Fruit fly (Drosophila melanogaster) whole organism, embryonic: ENCODE results near the gene CG32812.

Source experiments
- Atf3 ChIP-seq: fragments of 200-800 bp; sonication (Bioruptor generic); optimal IDR thresholded peaks from 3 replicates; lab custom pipeline; 2016; ENCODE audit warnings: missing biosample characterization, missing genetic modification characterization
- CG10147 ChIP-seq: fragments of 200-800 bp; sonication (Bioruptor generic); optimal IDR thresholded peaks from 2 replicates; lab custom pipeline; 2019; ENCODE audit warnings: missing biosample characterization, mild to moderate bottlenecking, missing genetic modification characterization, moderate library complexity
- CG1024 ChIP-seq: fragments of 200-800 bp; sonication (Bioruptor generic); IDR thresholded peaks from 2 replicates; pipeline ENCODE4 v1.3.6; 2022; ENCODE audit warnings: missing biosample characterization, missing genetic modification characterization
- CG10267 ChIP-seq: fragments of 200-800 bp; sonication (Bioruptor generic); optimal IDR thresholded peaks from 2 replicates; lab custom pipeline; 2018; ENCODE audit warnings: missing biosample characterization, mild to moderate bottlenecking, missing genetic modification characterization, moderate library complexity
- CG10431 ChIP-seq: fragments of 200-800 bp; sonication (Bioruptor generic); optimal IDR thresholded peaks from 3 replicates; lab custom pipeline; 2018; ENCODE audit warnings: missing biosample characterization, mild to moderate bottlenecking, missing genetic modification characterization
- CG10462 ChIP-seq: fragments of 200-800 bp; sonication (Bioruptor generic); optimal IDR thresholded peaks from 2 replicates; lab custom pipeline; 2016; ENCODE audit warnings: missing biosample characterization, missing genetic modification characterization
- CG13123 ChIP-seq: fragments of 200-800 bp; sonication (Bioruptor generic); optimal IDR thresholded peaks from 2 replicates; lab custom pipeline; 2016; ENCODE audit warnings: missing biosample characterization, missing genetic modification characterization
- CG1647 ChIP-seq: fragments of 200-800 bp; sonication (Bioruptor generic); optimal IDR thresholded peaks from 3 replicates; lab custom pipeline; 2016; ENCODE audit warnings: missing biosample characterization, missing genetic modification characterization
- CG18599 ChIP-seq: fragments of 200-800 bp; sonication (Bioruptor generic); optimal IDR thresholded peaks from 3 replicates; lab custom pipeline; 2017; ENCODE audit warnings: missing biosample characterization, missing genetic modification characterization, mild to moderate bottlenecking, moderate library complexity, missing genetic modification reagents
- CG2678 ChIP-seq: fragments of 200-800 bp; sonication (Bioruptor generic); optimal IDR thresholded peaks from 3 replicates; lab custom pipeline; 2019; ENCODE audit warnings: missing biosample characterization, mild to moderate bottlenecking, missing genetic modification characterization, moderate library complexity
- CG30020 ChIP-seq: fragments of 200-800 bp; optimal IDR thresholded peaks from 2 replicates; lab custom pipeline; 2019; ENCODE audit warnings: missing biosample characterization, mild to moderate bottlenecking, missing genetic modification characterization, moderate library complexity
- CG31441 ChIP-seq: fragments of 200-800 bp; sonication (Bioruptor generic); IDR thresholded peaks from 2 replicates; pipeline ENCODE4 v1.3.6; 2022; ENCODE audit warnings: missing biosample characterization, missing genetic modification characterization
- CG5180 ChIP-seq: fragments of 200-800 bp; sonication (Bioruptor generic); optimal IDR thresholded peaks from 3 replicates; lab custom pipeline; 2017; ENCODE audit warnings: missing biosample characterization, missing genetic modification characterization, mild to moderate bottlenecking, moderate library complexity, missing genetic modification reagents
- CG5245 ChIP-seq: fragments of 200-800 bp; sonication (Bioruptor generic); optimal IDR thresholded peaks from 3 replicates; lab custom pipeline; 2016; ENCODE audit warnings: missing biosample characterization, missing genetic modification characterization
- CG7556 ChIP-seq: fragments of 200-800 bp; sonication (Bioruptor generic); optimal IDR thresholded peaks from 2 replicates; lab custom pipeline; 2017; ENCODE audit warnings: missing biosample characterization, mild to moderate bottlenecking, missing genetic modification characterization
- CG7839 ChIP-seq: fragments of 200-800 bp; sonication (Bioruptor generic); optimal IDR thresholded peaks from 3 replicates; lab custom pipeline; 2018; ENCODE audit warnings: missing biosample characterization, mild to moderate bottlenecking, missing genetic modification characterization, moderate library complexity
- CG8944 ChIP-seq: fragments of 200-800 bp; sonication (Bioruptor generic); optimal IDR thresholded peaks from 3 replicates; lab custom pipeline; 2016; ENCODE audit warnings: missing biosample characterization, missing genetic modification characterization
- CG9609 ChIP-seq: fragments of 200-800 bp; sonication (Bioruptor generic); optimal IDR thresholded peaks from 3 replicates; lab custom pipeline; 2016; ENCODE audit warnings: missing biosample characterization, missing genetic modification characterization
- Camta ChIP-seq: fragments of 200-800 bp; sonication (Bioruptor generic); optimal IDR thresholded peaks from 2 replicates; lab custom pipeline; 2016; ENCODE audit warnings: missing biosample characterization, missing genetic modification characterization
- Dfd ChIP-seq, 2 experiments: fragments of >200 bp; optimal IDR thresholded peaks; 2 replicates each; lab custom pipeline; 2017; ENCODE audit warnings: missing biosample characterization in 2 of 2, missing genetic modification characterization in 2 of 2
- Elba2 ChIP-seq: fragments of 200-800 bp; sonication (Bioruptor generic); optimal IDR thresholded peaks from 3 replicates; lab custom pipeline; 2016; ENCODE audit warnings: missing biosample characterization, missing genetic modification characterization
- Hmr ChIP-seq: fragments of 200-800 bp; sonication (Bioruptor generic); optimal IDR thresholded peaks from 3 replicates; lab custom pipeline; 2017; ENCODE audit warnings: mild to moderate bottlenecking, missing biosample characterization, missing genetic modification reagents, missing genetic modification characterization
- Hr78 ChIP-seq, 2 experiments: fragments of 200-800 bp in 1 of 2; fragments of >200 bp in 1 of 2; sonication (Bioruptor generic) in 1 of 2; optimal IDR thresholded peaks; 2 replicates each; lab custom pipeline; 2017 to 2019; ENCODE audit warnings: missing biosample characterization in 2 of 2, missing genetic modification characterization in 2 of 2, mild to moderate bottlenecking in 1 of 2, moderate library complexity in 1 of 2
- Hsf ChIP-seq: fragments of 200-800 bp; sonication (Bioruptor generic); optimal IDR thresholded peaks from 3 replicates; lab custom pipeline; 2016; ENCODE audit warnings: missing biosample characterization, missing genetic modification characterization
- Oaz ChIP-seq: fragments of 200-800 bp; sonication (Bioruptor generic); IDR thresholded peaks from 2 replicates; pipeline ENCODE4 v1.3.6; 2022; ENCODE audit warnings: missing biosample characterization, missing genetic modification characterization
- Sox100B ChIP-seq: fragments of 200-800 bp; sonication (Bioruptor generic); optimal IDR thresholded peaks from 3 replicates; lab custom pipeline; 2018; ENCODE audit warnings: missing biosample characterization, mild to moderate bottlenecking, missing genetic modification characterization
- Tbp ChIP-seq: fragments of >200 bp; optimal IDR thresholded peaks from 2 replicates; lab custom pipeline; 2018; ENCODE audit warnings: missing biosample characterization, missing genetic modification characterization
- ara ChIP-seq: fragments of 200-800 bp; sonication (Bioruptor generic); IDR thresholded peaks from 2 replicates; pipeline ENCODE4 v1.3.6; 2022; ENCODE audit warnings: missing biosample characterization, missing genetic modification characterization
- bcd ChIP-seq: fragments of 200-800 bp; sonication (Bioruptor generic); optimal IDR thresholded peaks from 2 replicates; lab custom pipeline; 2017; ENCODE audit warnings: missing biosample characterization, mild to moderate bottlenecking, missing genetic modification characterization
- bsh ChIP-seq, 2 experiments: fragments of 200-800 bp; sonication (Bioruptor generic); optimal IDR thresholded peaks; 2 replicates each; lab custom pipeline; 2017 to 2018; ENCODE audit warnings: mild to moderate bottlenecking in 2 of 2, missing biosample characterization in 2 of 2, missing genetic modification characterization in 2 of 2, moderate library complexity in 1 of 2
- cad ChIP-seq: fragments of >200 bp; optimal IDR thresholded peaks from 2 replicates; lab custom pipeline; 2017; ENCODE audit warnings: missing biosample characterization, missing genetic modification characterization
- cas ChIP-seq: fragments of 200-800 bp; sonication (Bioruptor generic); IDR thresholded peaks from 2 replicates; pipeline ENCODE4 v1.3.6; 2022; ENCODE audit warnings: missing biosample characterization, missing genetic modification characterization
- cato ChIP-seq: fragments of 200-800 bp; sonication (Bioruptor generic); optimal IDR thresholded peaks from 2 replicates; lab custom pipeline; 2016; ENCODE audit warnings: missing biosample characterization, missing genetic modification characterization, borderline replicate concordance
- dmrt99B ChIP-seq: fragments of 200-800 bp; sonication (Bioruptor generic); optimal IDR thresholded peaks from 2 replicates; lab custom pipeline; 2018; ENCODE audit warnings: missing biosample characterization, mild to moderate bottlenecking, missing genetic modification characterization, moderate library complexity
- esg ChIP-seq: fragments of 200-800 bp; sonication (Bioruptor generic); conservative IDR thresholded peaks from 2 replicates; pipeline ENCODE4 v1.3.6; 2022; ENCODE audit warnings: missing biosample characterization, missing genetic modification characterization
- ftz-f1 ChIP-seq: fragments of 200-800 bp; sonication (Bioruptor generic); optimal IDR thresholded peaks from 2 replicates; lab custom pipeline; 2016; ENCODE audit warnings: missing biosample characterization, missing genetic modification characterization
- gsb-n ChIP-seq: fragments of 200-800 bp; sonication (Bioruptor generic); optimal IDR thresholded peaks from 3 replicates; lab custom pipeline; 2018; ENCODE audit warnings: missing biosample characterization, mild to moderate bottlenecking, missing genetic modification characterization
- h ChIP-seq: fragments of >200 bp; optimal IDR thresholded peaks from 2 replicates; lab custom pipeline; 2017
- ind ChIP-seq: fragments of 200-800 bp; sonication (Bioruptor generic); optimal IDR thresholded peaks from 3 replicates; lab custom pipeline; 2016; ENCODE audit warnings: missing biosample characterization, missing genetic modification characterization
- inv ChIP-seq: fragments of 200-800 bp; sonication (Bioruptor generic); IDR thresholded peaks from 2 replicates; pipeline ENCODE4 v1.3.6; 2022; ENCODE audit warnings: missing biosample characterization, missing genetic modification characterization; ENCODE audit not compliant: partially characterized antibody
- lbe ChIP-seq: fragments of 200-800 bp; sonication (Bioruptor generic); optimal IDR thresholded peaks from 2 replicates; lab custom pipeline; 2016; ENCODE audit warnings: missing biosample characterization, mild to moderate bottlenecking, missing genetic modification characterization
- lilli ChIP-seq: fragments of 200-800 bp; sonication (Bioruptor generic); optimal IDR thresholded peaks from 3 replicates; lab custom pipeline; 2016; ENCODE audit warnings: missing biosample characterization, missing genetic modification characterization
- lmd ChIP-seq: fragments of 200-800 bp; sonication (Bioruptor generic); IDR thresholded peaks from 2 replicates; pipeline ENCODE4 v1.3.6; 2022; ENCODE audit warnings: missing biosample characterization, missing genetic modification characterization
- mam ChIP-seq: fragments of 200-800 bp; sonication (Bioruptor generic); optimal IDR thresholded peaks from 3 replicates; lab custom pipeline; 2016; ENCODE audit warnings: missing biosample characterization, missing genetic modification characterization
- nau ChIP-seq: fragments of 200-800 bp; sonication (Bioruptor generic); optimal IDR thresholded peaks from 3 replicates; lab custom pipeline; 2017; ENCODE audit warnings: missing biosample characterization, mild to moderate bottlenecking, missing genetic modification characterization, missing genetic modification reagents
- odd ChIP-seq: fragments of 200-800 bp; sonication (Bioruptor generic); optimal IDR thresholded peaks from 2 replicates; lab custom pipeline; 2017; ENCODE audit warnings: missing biosample characterization, mild to moderate bottlenecking, missing genetic modification characterization
- peb ChIP-seq: fragments of 200-800 bp; sonication (Bioruptor generic); IDR thresholded peaks from 2 replicates; pipeline ENCODE4 v1.3.6; 2022; ENCODE audit warnings: missing biosample characterization, missing genetic modification characterization
- psq ChIP-seq: fragments of 200-800 bp; sonication (Bioruptor generic); optimal IDR thresholded peaks from 2 replicates; lab custom pipeline; 2017; ENCODE audit warnings: missing biosample characterization, missing genetic modification characterization
- pzg ChIP-seq: fragments of 200-800 bp; sonication (Bioruptor generic); optimal IDR thresholded peaks from 3 replicates; lab custom pipeline; 2018; ENCODE audit warnings: missing biosample characterization, mild to moderate bottlenecking, missing genetic modification characterization, moderate library complexity
- row ChIP-seq: fragments of 200-800 bp; sonication (Bioruptor generic); IDR thresholded peaks from 3 replicates; pipeline ENCODE4 v1.3.6; 2022; ENCODE audit warnings: missing biosample characterization, missing genetic modification characterization
- sisA ChIP-seq: fragments of 200-800 bp; sonication (Bioruptor generic); IDR thresholded peaks from 2 replicates; pipeline ENCODE4 v1.3.6; 2022; ENCODE audit warnings: missing biosample characterization, missing genetic modification characterization
- sna ChIP-seq: fragments of 200-800 bp; sonication (Bioruptor generic); IDR thresholded peaks from 2 replicates; pipeline ENCODE4 v1.3.6; 2022; ENCODE audit warnings: missing biosample characterization, missing genetic modification characterization; ENCODE audit not compliant: partially characterized antibody

Gene CG32812

dm6 chrX:1248735-1249134 is 38.4 kb upstream of the CG32812 start (continued):
- TF ChIP-seq CG7839 (tag; lab: Kevin White, UChicago): peak; percentile 5
- no peak for TF ChIP-seq Tbp (GFP tag; lab: Kevin White, UChicago)
- no peak for TF ChIP-seq gsb-n (tag; lab: Kevin White, UChicago)
- no peak for TF ChIP-seq Hsf (GFP tag; lab: Kevin White, UChicago)
- TF ChIP-seq CG9609 (GFP tag; lab: Kevin White, UChicago): no peak
- TF ChIP-seq ara (GFP tag; lab: Robert Waterston, UW): no peak
- no peak for TF ChIP-seq Hr78 (GFP tag; optimal IDR thresholded peaks at IDR 0.05; lab: Kevin White, UChicago)
- no peak for TF ChIP-seq CG10462 (GFP tag; lab: Kevin White, UChicago)
- no peak for TF ChIP-seq nau (GFP tag; lab: Kevin White, UChicago)
- 0 out of 2 replicates have a peak, but pooled peaks have one; percentile 9 for TF ChIP-seq CG31441 (GFP tag; lab: Robert Waterston, UW)
- no peak for TF ChIP-seq Oaz (GFP tag; lab: Robert Waterston, UW)
- no peak for TF ChIP-seq lmd (GFP tag; lab: Robert Waterston, UW)
- no peak for TF ChIP-seq esg (GFP tag; lab: Robert Waterston, UW)
- no peak for TF ChIP-seq Elba2 (GFP tag; lab: Kevin White, UChicago)
- peak; percentile 0 for TF ChIP-seq lilli (GFP tag; lab: Kevin White, UChicago)
- peak; percentile 50 for TF ChIP-seq lbe (GFP tag; lab: Kevin White, UChicago)
- no peak for TF ChIP-seq CG7556 (GFP tag; lab: Kevin White, UChicago)
- TF ChIP-seq sna (GFP tag; lab: Robert Waterston, UW): no peak
- no peak for TF ChIP-seq psq (GFP tag; lab: Kevin White, UChicago)
- TF ChIP-seq peb (GFP tag; lab: Robert Waterston, UW): no peak
- no peak for TF ChIP-seq cad (GFP tag; lab: Kevin White, UChicago)
- TF ChIP-seq Sox100B: no peak
- TF ChIP-seq CG30020 (tag; lab: Kevin White, UChicago): no peak
- no peak for TF ChIP-seq CG13123 (GFP tag; lab: Kevin White, UChicago)
- TF ChIP-seq cato (GFP tag; lab: Kevin White, UChicago): no peak
- no peak for TF ChIP-seq cas (GFP tag; lab: Robert Waterston, UW)
- no peak for TF ChIP-seq CG5245 (GFP tag; lab: Kevin White, UChicago)
- no peak for TF ChIP-seq ftz-f1 (GFP tag; lab: Kevin White, UChicago)
- peak; percentile 33; the same call in 1 of the 3 replicates for TF ChIP-seq row (GFP tag; lab: Robert Waterston, UW)
- TF ChIP-seq CG18599 (GFP tag; lab: Kevin White, UChicago): peak; percentile 1
- TF ChIP-seq h (lab: Kevin White, UChicago): no peak
- no peak for TF ChIP-seq Hmr (GFP tag; lab: Kevin White, UChicago)
- TF ChIP-seq sisA (GFP tag; lab: Robert Waterston, UW): peak; percentile 24; the same call in 1 of the 2 replicates
- TF ChIP-seq CG10267: no peak
- TF ChIP-seq pzg (GFP tag; lab: Kevin White, UChicago): no peak
- TF ChIP-seq Atf3 (GFP tag; lab: Kevin White, UChicago): no peak
- TF ChIP-seq Dfd (GFP tag; optimal IDR thresholded peaks at IDR 0.05; lab: Kevin White, UChicago): no peak
- no peak for TF ChIP-seq CG10147
- no peak for TF ChIP-seq CG2678 (tag; lab: Kevin White, UChicago)
- TF ChIP-seq CG10431 (GFP tag; lab: Kevin White, UChicago): no peak
- TF ChIP-seq Camta (GFP tag; lab: Kevin White, UChicago): no peak
- TF ChIP-seq CG1024 (GFP tag; lab: Robert Waterston, UW): no peak
- TF ChIP-seq dmrt99B (tag; lab: Kevin White, UChicago): peak; percentile 40
- no peak for TF ChIP-seq mam (GFP tag; lab: Kevin White, UChicago)
- no peak for TF ChIP-seq odd (GFP tag; lab: Kevin White, UChicago)
- peak; percentile 2 for TF ChIP-seq ind (GFP tag; lab: Kevin White, UChicago)
- TF ChIP-seq inv (GFP tag; lab: Robert Waterston, UW): no peak
- no peak for TF ChIP-seq CG8944 (GFP tag; lab: Kevin White, UChicago)
- peak in 1 of 2 experiments; percentile 40 for TF ChIP-seq bsh (GFP tag; optimal IDR thresholded peaks at IDR 0.05; lab: Kevin White, UChicago)
- no peak for TF ChIP-seq CG1647 (GFP tag; lab: Kevin White, UChicago)
- TF ChIP-seq CG5180 (GFP tag; lab: Kevin White, UChicago): no peak
- TF ChIP-seq bcd (GFP tag; lab: Kevin White, UChicago): no peak
